Worm (Caenorhabditis elegans): ENCODE measurements around the gene rbm-42.

The rbm-42 gene

ce11 chrIII:5153137-5153536 lies at the start of gene rbm-42, which contains the start of gene grwd-1:
Gene rbm-42 (minus strand): TSS chrIII:5153229.
Gene grwd-1 (plus strand): TSS chrIII:5153464.
- no peak for TF ChIP-seq med-1 (GFP tag; optimal IDR thresholded peaks at IDR 0.05; ENCODE audit: insufficient read depth)
- TF ChIP-seq klf-2 (GFP tag; conservative IDR thresholded peaks at IDR 0.05), result no peak
- peak; percentile 36; the same call in 1 of the 2 replicates for TF ChIP-seq ztf-23 (GFP tag; IDR thresholded peaks at IDR 0.05)
- no peak for TF ChIP-seq ref-1 (GFP tag; conservative IDR thresholded peaks at IDR 0.05)
- no peak for TF ChIP-seq T22C8.4 (GFP tag; IDR thresholded peaks at IDR 0.05)
- TF ChIP-seq tab-1 (GFP tag; IDR thresholded peaks at IDR 0.05), result no peak
- TF ChIP-seq cog-1 (tag; optimal IDR thresholded peaks at IDR 0.05), result peak; percentile 2
- TF ChIP-seq flt-1 (GFP tag; IDR thresholded peaks at IDR 0.05), result no peak
- TF ChIP-seq ztf-29 (GFP tag; IDR thresholded peaks at IDR 0.05), result no peak

- TF ChIP-seq ztf-29 (GFP tag; IDR thresholded peaks at IDR 0.05), result no peak
- no peak for TF ChIP-seq tab-1 (GFP tag; IDR thresholded peaks at IDR 0.05)
- TF ChIP-seq ref-1 (GFP tag; conservative IDR thresholded peaks at IDR 0.05), result no peak
- TF ChIP-seq ztf-23 (GFP tag; IDR thresholded peaks at IDR 0.05), result no peak
- TF ChIP-seq flt-1 (GFP tag; IDR thresholded peaks at IDR 0.05), result no peak
- no peak for TF ChIP-seq T22C8.4 (GFP tag; IDR thresholded peaks at IDR 0.05)
- no peak for TF ChIP-seq cog-1 (tag; optimal IDR thresholded peaks at IDR 0.05)
- no peak for TF ChIP-seq klf-2 (GFP tag; conservative IDR thresholded peaks at IDR 0.05)
- TF ChIP-seq med-1 (GFP tag; optimal IDR thresholded peaks at IDR 0.05; ENCODE audit: insufficient read depth), result no peak
Observed at ce11 chrIII:5202641-5203040, 49.6 kb upstream of the rbm-42 start.

- no peak for TF ChIP-seq cog-1 (tag; optimal IDR thresholded peaks at IDR 0.05)
- no peak for TF ChIP-seq flt-1 (GFP tag; IDR thresholded peaks at IDR 0.05)
- TF ChIP-seq tab-1 (GFP tag; IDR thresholded peaks at IDR 0.05), result no peak
- no peak for TF ChIP-seq med-1 (GFP tag; optimal IDR thresholded peaks at IDR 0.05; ENCODE audit: insufficient read depth)
- no peak for TF ChIP-seq ref-1 (GFP tag; conservative IDR thresholded peaks at IDR 0.05)
- no peak for TF ChIP-seq T22C8.4 (GFP tag; IDR thresholded peaks at IDR 0.05)
Observed at ce11 chrIII:5201267-5201666, 48.2 kb upstream of the rbm-42 start.

- no peak for TF ChIP-seq ref-1 (GFP tag; conservative IDR thresholded peaks at IDR 0.05)
Observed at ce11 chrIII:5200349-5200748, 47.3 kb upstream of the rbm-42 start.

ce11 chrIII:5199577-5199976 lies 46.5 kb upstream of the rbm-42 start, which contains the start of gene emb-8:
Gene emb-8 (minus strand): TSS chrIII:5199677.
- TF ChIP-seq T22C8.4 (GFP tag; IDR thresholded peaks at IDR 0.05), result no peak
- no peak for TF ChIP-seq ztf-29 (GFP tag; IDR thresholded peaks at IDR 0.05)
- TF ChIP-seq cog-1 (tag; optimal IDR thresholded peaks at IDR 0.05), result no peak
- no peak for TF ChIP-seq flt-1 (GFP tag; IDR thresholded peaks at IDR 0.05)
- TF ChIP-seq med-1 (GFP tag; optimal IDR thresholded peaks at IDR 0.05; ENCODE audit: insufficient read depth), result no peak
- TF ChIP-seq klf-2 (GFP tag; conservative IDR thresholded peaks at IDR 0.05), result no peak
- no peak for TF ChIP-seq tab-1 (GFP tag; IDR thresholded peaks at IDR 0.05)
- TF ChIP-seq ref-1 (GFP tag; conservative IDR thresholded peaks at IDR 0.05), result no peak
- TF ChIP-seq ztf-23 (GFP tag; IDR thresholded peaks at IDR 0.05), result no peak

ce11 chrIII:5196298-5197045 lies 43.4 kb upstream of the rbm-42 start:
- TF ChIP-seq ztf-23 (GFP tag; IDR thresholded peaks at IDR 0.05), result no peak
- TF ChIP-seq klf-2 (GFP tag; conservative IDR thresholded peaks at IDR 0.05), result no peak
- TF ChIP-seq ref-1 (GFP tag; conservative IDR thresholded peaks at IDR 0.05), result no peak
- no peak for TF ChIP-seq tab-1 (GFP tag; IDR thresholded peaks at IDR 0.05)
- TF ChIP-seq cog-1 (tag; optimal IDR thresholded peaks at IDR 0.05), result no peak
- no peak for TF ChIP-seq ztf-29 (GFP tag; IDR thresholded peaks at IDR 0.05)
- no peak for TF ChIP-seq T22C8.4 (GFP tag; IDR thresholded peaks at IDR 0.05)
- no peak for TF ChIP-seq med-1 (GFP tag; optimal IDR thresholded peaks at IDR 0.05; ENCODE audit: insufficient read depth)
- no peak for TF ChIP-seq flt-1 (GFP tag; IDR thresholded peaks at IDR 0.05)

- no peak for TF ChIP-seq ref-1 (GFP tag; conservative IDR thresholded peaks at IDR 0.05)
- TF ChIP-seq cog-1 (tag; optimal IDR thresholded peaks at IDR 0.05), result no peak
- TF ChIP-seq med-1 (GFP tag; optimal IDR thresholded peaks at IDR 0.05; ENCODE audit: insufficient read depth), result no peak
- TF ChIP-seq ztf-29 (GFP tag; IDR thresholded peaks at IDR 0.05), result no peak
- 0 out of 2 replicates have a peak, but pooled peaks have one; percentile 23 for TF ChIP-seq T22C8.4 (GFP tag; IDR thresholded peaks at IDR 0.05)
- no peak for TF ChIP-seq flt-1 (GFP tag; IDR thresholded peaks at IDR 0.05)
- no peak for TF ChIP-seq ztf-23 (GFP tag; IDR thresholded peaks at IDR 0.05)
- no peak for TF ChIP-seq klf-2 (GFP tag; conservative IDR thresholded peaks at IDR 0.05)
- no peak for TF ChIP-seq tab-1 (GFP tag; IDR thresholded peaks at IDR 0.05)
Observed at ce11 chrIII:5195690-5196089, 42.7 kb upstream of the rbm-42 start, which contains the start of gene moc-6. Gene moc-6 (plus strand): TSS chrIII:5195990.

ce11 chrIII:5193266-5193665 lies 40.2 kb upstream of the rbm-42 start:
- TF ChIP-seq T22C8.4 (GFP tag; IDR thresholded peaks at IDR 0.05), result no peak
- TF ChIP-seq ref-1 (GFP tag; conservative IDR thresholded peaks at IDR 0.05), result no peak
- no peak for TF ChIP-seq ztf-23 (GFP tag; IDR thresholded peaks at IDR 0.05)
- no peak for TF ChIP-seq flt-1 (GFP tag; IDR thresholded peaks at IDR 0.05)
- TF ChIP-seq cog-1 (tag; optimal IDR thresholded peaks at IDR 0.05), result no peak
- TF ChIP-seq ztf-29 (GFP tag; IDR thresholded peaks at IDR 0.05), result no peak
- TF ChIP-seq med-1 (GFP tag; optimal IDR thresholded peaks at IDR 0.05; ENCODE audit: insufficient read depth), result no peak
- TF ChIP-seq tab-1 (GFP tag; IDR thresholded peaks at IDR 0.05), result no peak
- TF ChIP-seq klf-2 (GFP tag; conservative IDR thresholded peaks at IDR 0.05), result no peak

- no peak for TF ChIP-seq med-1 (GFP tag; optimal IDR thresholded peaks at IDR 0.05; ENCODE audit: insufficient read depth)
- no peak for TF ChIP-seq flt-1 (GFP tag; IDR thresholded peaks at IDR 0.05)
- TF ChIP-seq ref-1 (GFP tag; conservative IDR thresholded peaks at IDR 0.05), result no peak
- TF ChIP-seq T22C8.4 (GFP tag; IDR thresholded peaks at IDR 0.05), result no peak
Observed at ce11 chrIII:5190671-5191174, 37.7 kb upstream of the rbm-42 start, which contains the start of gene hira-1. Gene hira-1 (plus strand): TSS chrIII:5191124.
